Worm (Caenorhabditis elegans) whole organism, early embryonic: ENCODE results near the gene F45D3.3.

Experiments used
- B0310.2 ChIP-seq: sonication (generic microtip); optimal IDR thresholded peaks from 2 replicates; lab custom pipeline; 2016; ENCODE audit warnings: mild to moderate bottlenecking, missing genetic modification characterization, missing compliant biosample characterization
- ama-1 ChIP-seq: fragments of 150-350 bp; optimal IDR thresholded peaks from 2 replicates; lab custom pipeline; 2014
- ceh-13 ChIP-seq: fragments of 200-800 bp; sonication (Bioruptor generic); optimal IDR thresholded peaks from 2 replicates; lab custom pipeline; 2018; ENCODE audit warnings: mild to moderate bottlenecking, missing genetic modification characterization, missing compliant biosample characterization
- ceh-36 ChIP-seq: sonication (generic microtip); optimal IDR thresholded peaks from 2 replicates; lab custom pipeline; 2016; ENCODE audit warnings: missing genetic modification characterization, inconsistent platforms, missing compliant biosample characterization
- ets-7 ChIP-seq: sonication (generic microtip); optimal IDR thresholded peaks from 2 replicates; lab custom pipeline; 2016; ENCODE audit warnings: missing genotype, missing genetic modification characterization, missing compliant biosample characterization
- flt-1 ChIP-seq: fragments of 200-800 bp; sonication (Bioruptor generic); IDR thresholded peaks from 2 replicates; pipeline ENCODE4 v1.3.6; 2022; ENCODE audit warnings: missing genetic modification characterization, missing compliant biosample characterization
- hmbx-1 ChIP-seq: sonication (generic microtip); optimal IDR thresholded peaks from 2 replicates; lab custom pipeline; 2016; ENCODE audit warnings: mild to moderate bottlenecking, missing genetic modification characterization, missing compliant biosample characterization
- hnd-1 ChIP-seq: sonication (generic microtip); optimal IDR thresholded peaks from 2 replicates; lab custom pipeline; 2016; ENCODE audit warnings: missing genetic modification characterization, missing compliant biosample characterization
- scrt-1 ChIP-seq: fragments of 200-800 bp; sonication (Bioruptor generic); IDR thresholded peaks from 2 replicates; pipeline ENCODE4 v1.3.6; 2022; ENCODE audit warnings: missing genetic modification characterization, missing compliant biosample characterization
- sea-1 ChIP-seq: fragments of 200-800 bp; sonication (Bioruptor generic); conservative IDR thresholded peaks from 2 replicates; pipeline ENCODE4 v1.3.6; 2022; ENCODE audit warnings: missing genetic modification characterization, missing compliant biosample characterization
- tbx-11 ChIP-seq: fragments of 200-800 bp; sonication (Bioruptor generic); IDR thresholded peaks from 2 replicates; pipeline ENCODE4 v1.3.6; 2022; ENCODE audit warnings: missing genetic modification characterization, missing compliant biosample characterization

ce11 chrV:12548830-12549229 lies 1.4 kb downstream of the F45D3.3 start:
- TF ChIP-seq hnd-1 (tag; lab: Kevin White, UChicago) (no peak), ceh-36 (no peak), hmbx-1 (no peak), ama-1 (no peak), tbx-11 (GFP tag; lab: Robert Waterston, UW) (no peak), B0310.2 (tag; lab: Kevin White, UChicago) (no peak), ceh-13 (no peak), sea-1 (GFP tag; lab: Robert Waterston, UW) (no peak), flt-1 (no peak), scrt-1 (GFP tag; lab: Robert Waterston, UW) (no peak), ets-7 (tag; lab: Kevin White, UChicago) (no peak)
